Worm (Caenorhabditis elegans) whole organism, L4 larva: ENCODE measurements around the gene C15B12.9.

Experiments
- F49E8.2 ChIP-seq: sonication (generic microtip); optimal IDR thresholded peaks from 2 replicates; lab custom pipeline; 2016; ENCODE audit warnings: missing compliant biosample characterization, mild to moderate bottlenecking, missing genetic modification characterization, borderline replicate concordance
- ZK337.2 ChIP-seq: fragments of 200-800 bp; sonication (Bioruptor generic); IDR thresholded peaks from 2 replicates; pipeline ENCODE4 v1.3.6; 2022; ENCODE audit warnings: missing genetic modification reagents, missing genetic modification characterization, missing compliant biosample characterization
- aha-1 ChIP-seq: fragments of 150-350 bp; peaks from one replicate; lab custom pipeline; 2014; ENCODE audit warnings: missing biosample characterization, missing genetic modification characterization
- aly-2 ChIP-seq: sonication (generic microtip); optimal IDR thresholded peaks from 2 replicates; lab custom pipeline; 2018; ENCODE audit warnings: missing biosample characterization, missing genetic modification characterization
- attf-4 ChIP-seq: sonication (generic microtip); optimal IDR thresholded peaks from 3 replicates; lab custom pipeline; 2017; ENCODE audit warnings: missing biosample characterization, missing genetic modification characterization
- ceh-28 ChIP-seq: fragments of 150-350 bp; optimal IDR thresholded peaks from 2 replicates; lab custom pipeline; 2014; ENCODE audit warnings: missing biosample characterization, missing genetic modification reagents, missing genetic modification characterization
- ces-1 ChIP-seq: fragments of 150-350 bp; sonication (generic microtip); optimal IDR thresholded peaks from 4 replicates; lab custom pipeline; 2014; ENCODE audit warnings: missing biosample characterization, missing genetic modification reagents, missing genetic modification characterization
- daf-16 ChIP-seq, 3 experiments: sonication (generic microtip); optimal IDR thresholded peaks; 2 replicates each; lab custom pipeline; 2016 to 2017; ENCODE audit warnings: missing genetic modification characterization in 3 of 3, missing genetic modification reagents in 3 of 3, mild to moderate bottlenecking in 2 of 3, missing compliant biosample characterization in 2 of 3, missing biosample characterization in 1 of 3, moderate library complexity in 1 of 3
- dmd-6 ChIP-seq: fragments of 200-800 bp; sonication (Bioruptor generic); IDR thresholded peaks from 2 replicates; pipeline ENCODE4 v1.3.6; 2022; ENCODE audit warnings: missing genetic modification reagents, missing genetic modification characterization, missing compliant biosample characterization
- dve-1 ChIP-seq: sonication (generic microtip); optimal IDR thresholded peaks from 2 replicates; lab custom pipeline; 2017; ENCODE audit warnings: antibody characterized with exemption, mild to moderate bottlenecking, missing genetic modification characterization, missing compliant biosample characterization; ENCODE audit not compliant: insufficient read depth
- egl-43 ChIP-seq: fragments of 200-800 bp; sonication (Bioruptor generic); IDR thresholded peaks from 2 replicates; pipeline ENCODE4 v1.3.6; 2022; ENCODE audit warnings: missing genetic modification reagents, missing genetic modification characterization, missing compliant biosample characterization
- fos-1 ChIP-seq: fragments of 150-350 bp; optimal IDR thresholded peaks from 2 replicates; lab custom pipeline; 2014; ENCODE audit warnings: missing biosample characterization, missing genetic modification characterization
- gei-8 ChIP-seq: fragments of 200-800 bp; sonication (Bioruptor generic); optimal IDR thresholded peaks from 2 replicates; lab custom pipeline; 2018; ENCODE audit warnings: mild to moderate bottlenecking, missing genetic modification characterization, missing compliant biosample characterization
- hlh-11 ChIP-seq: fragments of 200-800 bp; sonication (Bioruptor generic); optimal IDR thresholded peaks from 2 replicates; lab custom pipeline; 2018; ENCODE audit warnings: mild to moderate bottlenecking, missing genetic modification characterization, missing compliant biosample characterization
- lim-7 ChIP-seq: fragments of 200-800 bp; sonication (Bioruptor generic); IDR thresholded peaks from 2 replicates; pipeline ENCODE4 v1.3.6; 2022; ENCODE audit warnings: missing genetic modification characterization, missing compliant biosample characterization
- lin-1 ChIP-seq: fragments of 200-800 bp; sonication (Bioruptor generic); IDR thresholded peaks from 2 replicates; pipeline ENCODE4 v1.3.6; 2022; ENCODE audit warnings: missing genetic modification reagents, missing genetic modification characterization, missing compliant biosample characterization
- lin-38 ChIP-seq: fragments of 200-800 bp; sonication (Bioruptor generic); IDR thresholded peaks from 2 replicates; pipeline ENCODE4 v1.3.6; 2022; ENCODE audit warnings: missing genetic modification reagents, missing genetic modification characterization, missing compliant biosample characterization
- lin-39 ChIP-seq: fragments of 150-350 bp; optimal IDR thresholded peaks from 2 replicates; lab custom pipeline; 2014; ENCODE audit warnings: missing biosample characterization, missing genetic modification reagents, missing genetic modification characterization
- lir-3 ChIP-seq: sonication (generic microtip); optimal IDR thresholded peaks from 2 replicates; lab custom pipeline; 2016; ENCODE audit warnings: mild to moderate bottlenecking, missing genetic modification characterization, missing compliant biosample characterization
- lsy-2 ChIP-seq, 2 experiments: fragments of 150-350 bp in 1 of 2; sonication (generic microtip) in 1 of 2; optimal IDR thresholded peaks; 2 replicates each; lab custom pipeline; 2014 to 2017; ENCODE audit warnings: missing biosample characterization in 2 of 2, missing genetic modification characterization in 2 of 2
- madf-5 ChIP-seq, 2 experiments: fragments of 200-800 bp; sonication (Bioruptor generic); IDR thresholded peaks; 2 replicates each; pipeline ENCODE4 v1.3.6; 2022; ENCODE audit warnings: missing compliant biosample characterization in 2 of 2, missing genetic modification characterization in 2 of 2
- mxl-2 ChIP-seq: fragments of 200-800 bp; sonication (Bioruptor generic); conservative IDR thresholded peaks from 2 replicates; pipeline ENCODE4 v1.3.6; 2022; ENCODE audit warnings: missing genetic modification reagents, missing genetic modification characterization, missing compliant biosample characterization
- nhr-11 ChIP-seq: fragments of 150-350 bp; optimal IDR thresholded peaks from 2 replicates; lab custom pipeline; 2014; ENCODE audit warnings: missing biosample characterization, missing genetic modification characterization
- nhr-111 ChIP-seq: fragments of 200-800 bp; sonication (Bioruptor generic); optimal IDR thresholded peaks from 2 replicates; lab custom pipeline; 2018; ENCODE audit warnings: mild to moderate bottlenecking, missing genetic modification characterization, missing compliant biosample characterization
- nhr-237 ChIP-seq: sonication (generic microtip); optimal IDR thresholded peaks from 2 replicates; lab custom pipeline; 2017; ENCODE audit warnings: missing biosample characterization, missing genetic modification characterization
- nhr-28 ChIP-seq: fragments of 150-350 bp; optimal IDR thresholded peaks from 2 replicates; lab custom pipeline; 2014; ENCODE audit warnings: missing biosample characterization, missing genetic modification characterization
- pqm-1 ChIP-seq: sonication (generic microtip); optimal IDR thresholded peaks from 2 replicates; lab custom pipeline; 2017; ENCODE audit warnings: missing biosample characterization, missing genetic modification characterization
- rbr-2 ChIP-seq: sonication (generic microtip); optimal IDR thresholded peaks from 2 replicates; lab custom pipeline; 2016; ENCODE audit warnings: missing genotype, missing genetic modification characterization, missing compliant biosample characterization
- sdz-12 ChIP-seq: fragments of 200-800 bp; sonication (Bioruptor generic); optimal IDR thresholded peaks from 2 replicates; lab custom pipeline; 2018; ENCODE audit warnings: mild to moderate bottlenecking, missing genetic modification characterization, missing compliant biosample characterization
- set-16 ChIP-seq: fragments of 200-800 bp; sonication (Bioruptor generic); IDR thresholded peaks from 2 replicates; pipeline ENCODE4 v1.3.6; 2022; ENCODE audit warnings: missing genetic modification reagents, missing genetic modification characterization, missing compliant biosample characterization
- snpc-1.2 ChIP-seq: fragments of 200-800 bp; sonication (Bioruptor generic); IDR thresholded peaks from 2 replicates; pipeline ENCODE4 v1.3.6; 2022; ENCODE audit warnings: missing genetic modification reagents, missing genetic modification characterization, missing compliant biosample characterization
- snpc-4 ChIP-seq: fragments of 150-350 bp; optimal IDR thresholded peaks from 2 replicates; lab custom pipeline; 2014; ENCODE audit warnings: missing biosample characterization, missing genetic modification characterization
- spr-1 ChIP-seq: sonication (generic microtip); optimal IDR thresholded peaks from 2 replicates; lab custom pipeline; 2016; ENCODE audit warnings: mild to moderate bottlenecking, missing genetic modification characterization, missing compliant biosample characterization
- spr-3 ChIP-seq: fragments of 200-800 bp; sonication (Bioruptor generic); optimal IDR thresholded peaks from 2 replicates; lab custom pipeline; 2018; ENCODE audit warnings: mild to moderate bottlenecking, missing genetic modification characterization, missing compliant biosample characterization
- vab-7 ChIP-seq: fragments of 200-800 bp; sonication (Bioruptor generic); IDR thresholded peaks from 2 replicates; pipeline ENCODE4 v1.3.6; 2022; ENCODE audit warnings: missing genetic modification reagents, missing genetic modification characterization, missing compliant biosample characterization
- zfp-3 ChIP-seq: fragments of 200-800 bp; sonication (Bioruptor generic); conservative IDR thresholded peaks from 2 replicates; pipeline ENCODE4 v1.3.6; 2022; ENCODE audit warnings: missing genetic modification reagents, missing genetic modification characterization, missing compliant biosample characterization
- ztf-7 ChIP-seq: fragments of 150-350 bp; optimal IDR thresholded peaks from 2 replicates; lab custom pipeline; 2014; ENCODE audit warnings: missing biosample characterization, missing genetic modification characterization

C15B12.9 gene

ce11 chrX:6429552-6429951 lies 39.0 kb upstream of the C15B12.9 start:
- no peak for TF ChIP-seq daf-16 (GFP tag; optimal IDR thresholded peaks at IDR 0.05; lab: Kevin White, UChicago)
- TF ChIP-seq daf-16 (tag; optimal IDR thresholded peaks at IDR 0.05; lab: Kevin White, UChicago) = peak; percentile 39
- TF ChIP-seq pqm-1 (tag; lab: Kevin White, UChicago) = peak; percentile 79
- TF ChIP-seq dve-1 (tag; lab: Kevin White, UChicago) = peak; percentile 22
- peak; percentile 44; the same call in 1 of the 2 replicates for TF ChIP-seq dmd-6 (GFP tag; lab: Robert Waterston, UW)
- no peak for TF ChIP-seq snpc-4
- no peak for TF ChIP-seq spr-3 (GFP tag; lab: Kevin White, UChicago)
- peak; percentile 23 for TF ChIP-seq hlh-11 (tag; lab: Kevin White, UChicago)
- TF ChIP-seq lin-1 (GFP tag; lab: Robert Waterston, UW) = no peak
- peak; percentile 73 for TF ChIP-seq nhr-28 (tag; lab: Kevin White, UChicago)

DNA sequence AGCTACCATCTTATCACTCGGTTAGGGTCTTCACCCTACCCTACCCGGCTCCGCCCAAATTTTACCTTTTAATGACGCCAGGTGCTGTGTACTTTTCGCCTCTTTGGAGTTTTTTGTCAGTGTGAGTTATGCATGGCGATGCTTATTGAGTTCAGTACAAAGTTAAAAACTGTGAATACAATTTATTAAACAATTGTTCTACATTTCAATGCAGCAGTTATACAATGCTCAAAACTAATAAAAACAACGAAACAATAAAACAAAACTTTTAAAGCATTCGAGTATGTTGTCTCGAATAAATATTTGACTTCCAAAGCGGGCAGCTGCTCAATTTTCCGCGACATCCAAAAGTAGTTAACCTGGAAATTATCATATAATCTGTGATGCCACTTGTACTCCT lies 38.1 kb upstream of the C15B12.9 start, which contains the start of gene ctsa-2:
TSS of gene ctsa-2 (minus strand) at position 101 of the 400 bp plus-strand sequence.
- TF ChIP-seq ceh-28 (tag; lab: Kevin White, UChicago) = no peak
- TF ChIP-seq lin-39 = no peak
- no peak for TF ChIP-seq egl-43
- TF ChIP-seq vab-7 = no peak
- TF ChIP-seq attf-4 (tag; lab: Kevin White, UChicago) = no peak
- no peak for TF ChIP-seq nhr-11 (tag; lab: Kevin White, UChicago)
- TF ChIP-seq aha-1 = no peak
- TF ChIP-seq sdz-12 (GFP tag; lab: Kevin White, UChicago) = no peak
- TF ChIP-seq dmd-6 (GFP tag; lab: Robert Waterston, UW) = no peak
- no peak for TF ChIP-seq nhr-237 (tag; lab: Kevin White, UChicago)
- TF ChIP-seq snpc-1.2 = no peak
- TF ChIP-seq set-16 (GFP tag; lab: Robert Waterston, UW) = no peak
- no peak for TF ChIP-seq ztf-7 (tag; lab: Kevin White, UChicago)
- no peak for TF ChIP-seq lim-7 (GFP tag; lab: Robert Waterston, UW)
- TF ChIP-seq ces-1 (GFP tag; lab: Kevin White, UChicago) = no peak
- no peak for TF ChIP-seq fos-1 (tag; lab: Kevin White, UChicago)
- TF ChIP-seq F49E8.2 (tag; lab: Kevin White, UChicago) = no peak
- TF ChIP-seq lsy-2 (tag; optimal IDR thresholded peaks at IDR 0.05; lab: Kevin White, UChicago) = no peak
- no peak for TF ChIP-seq lir-3 (tag; lab: Kevin White, UChicago)

DNA sequence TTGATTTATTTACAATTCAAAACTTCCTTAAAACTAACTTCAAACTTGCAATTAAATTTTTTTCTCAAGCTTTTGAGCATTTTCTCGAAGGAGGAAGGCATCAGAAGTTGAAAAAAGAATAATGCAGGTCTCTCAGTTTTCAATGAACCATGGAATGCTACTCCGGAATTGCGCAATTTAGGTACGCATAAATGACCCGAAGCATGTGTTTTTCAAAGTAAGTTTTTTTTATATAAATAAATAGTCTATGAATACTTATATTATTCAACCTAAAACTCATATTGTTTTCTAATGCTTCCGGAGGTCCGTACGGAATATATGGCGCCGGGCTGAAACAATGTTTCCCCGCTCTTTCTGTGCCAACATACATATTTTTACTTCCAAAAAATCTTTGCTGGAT lies 34.9 kb upstream of the C15B12.9 start, which contains the start of gene K10C2.2:
TSS of gene K10C2.2 (minus strand) at position 101 of the 400 bp plus-strand sequence.
- TF ChIP-seq aha-1 (no peak), nhr-11 (tag; lab: Kevin White, UChicago) (no peak), madf-5 (GFP tag; IDR thresholded peaks at IDR 0.05; lab: Robert Waterston, UW) (no peak)
- TF ChIP-seq, all 104 proteins: peak for 0

DNA sequence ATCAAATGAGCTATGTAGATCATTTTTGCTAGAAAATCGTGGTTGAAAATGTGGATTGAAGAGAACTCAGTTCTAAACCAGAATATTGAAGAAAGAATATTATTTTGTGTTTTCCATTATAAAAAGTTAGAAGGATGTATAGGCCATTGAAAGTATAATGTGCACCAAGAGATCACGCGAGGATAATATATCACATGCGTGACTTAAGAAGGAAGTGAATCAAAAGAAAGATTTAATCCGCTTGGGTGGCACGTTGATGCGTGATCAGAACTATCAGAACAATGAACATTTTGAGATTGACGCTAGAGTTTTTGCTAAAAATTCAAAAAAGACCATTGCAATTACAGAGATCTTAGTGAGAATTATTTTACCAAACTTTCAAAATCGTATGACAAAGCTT lies 32.8 kb upstream of the C15B12.9 start:
- TF ChIP-seq nhr-111 (GFP tag; lab: Kevin White, UChicago) (no peak), lsy-2 (tag; optimal IDR thresholded peaks at IDR 0.05; lab: Kevin White, UChicago) (no peak), lin-38 (GFP tag; lab: Robert Waterston, UW) (no peak), rbr-2 (tag; lab: Kevin White, UChicago) (no peak), mxl-2 (GFP tag; lab: Robert Waterston, UW) (no peak), zfp-3 (GFP tag; lab: Robert Waterston, UW) (no peak), spr-1 (tag; lab: Kevin White, UChicago) (no peak), ZK337.2 (no peak), gei-8 (GFP tag; lab: Kevin White, UChicago) (no peak), aly-2 (tag; lab: Kevin White, UChicago) (no peak)
